Worm (Caenorhabditis elegans) whole organism, late embryonic: ENCODE data around the gene bus-19.

Experiments
- F13H6.1 ChIP-seq: sonication (generic microtip); optimal IDR thresholded peaks from 2 replicates; lab custom pipeline; 2016; ENCODE audit warnings: missing genetic modification characterization, missing compliant biosample characterization
- mec-3 ChIP-seq: sonication (generic microtip); optimal IDR thresholded peaks from 2 replicates; lab custom pipeline; 2016; ENCODE audit warnings: borderline replicate concordance, missing genetic modification characterization, missing compliant biosample characterization
- pha-4 ChIP-seq: fragments of 150-350 bp; optimal IDR thresholded peaks from 2 replicates; lab custom pipeline; 2018; ENCODE audit warnings: missing biosample characterization, missing genetic modification reagents, missing genetic modification characterization
- rnt-1 ChIP-seq: sonication (generic microtip); optimal IDR thresholded peaks from 2 replicates; lab custom pipeline; 2016; ENCODE audit warnings: missing genetic modification characterization, missing compliant biosample characterization

ce11 chrV:12824777-12825176 is 47.1 kb upstream of the bus-19 start, which contains the start of gene ugt-16:
- TF ChIP-seq mec-3 (no peak), F13H6.1 (no peak), pha-4 (tag; lab: Kevin White, UChicago) (no peak), rnt-1 (tag; lab: Kevin White, UChicago) (no peak)
